Worm (Caenorhabditis elegans): ENCODE results near the gene sqv-6.

- TF ChIP-seq atf-7 (tag; optimal IDR thresholded peaks at IDR 0.05) (no peak), cebp-1 (GFP tag; IDR thresholded peaks at IDR 0.05) (no peak), cebp-1 (tag; optimal IDR thresholded peaks at IDR 0.05) (no peak), lsl-1 (GFP tag; optimal IDR thresholded peaks at IDR 0.05) (no peak), B0035.1 (tag; optimal IDR thresholded peaks at IDR 0.05) (no peak), unc-62 (GFP tag; optimal IDR thresholded peaks at IDR 0.05) (no peak), hmg-1.2 (GFP tag; IDR thresholded peaks at IDR 0.05) (no peak), C06A6.2 (GFP tag; conservative IDR thresholded peaks at IDR 0.05) (no peak), F55B11.4 (tag; optimal IDR thresholded peaks at IDR 0.05; ENCODE audit: borderline replicate concordance, insufficient read depth) (no peak), chd-7 (tag; optimal IDR thresholded peaks at IDR 0.05) (no peak)
Measured at ce11 chrV:990300-990699, 25.7 kb upstream of the sqv-6 start.

Measured in whole organism, young adult.